Fruit fly (Drosophila melanogaster) whole organism, embryonic: Measurements from ENCODE around the gene dhd.
A peak's percentile ranks its signal among the peaks of the same experiment; 100 is the strongest.

Experiments
- Bgb ChIP-seq: fragments of 200-800 bp; sonication (Bioruptor generic); IDR thresholded peaks from 2 replicates; pipeline ENCODE4 v1.3.6; 2022; ENCODE audit warnings: missing biosample characterization, missing genetic modification characterization; ENCODE audit not compliant: partially characterized antibody
- CG1024 ChIP-seq: fragments of 200-800 bp; sonication (Bioruptor generic); IDR thresholded peaks from 2 replicates; pipeline ENCODE4 v1.3.6; 2022; ENCODE audit warnings: missing biosample characterization, missing genetic modification characterization
- CG11085 ChIP-seq: fragments of 200-800 bp; sonication (Bioruptor generic); IDR thresholded peaks from 2 replicates; pipeline ENCODE4 v1.3.6; 2022; ENCODE audit warnings: missing biosample characterization, missing genetic modification characterization
- CG11723 ChIP-seq: fragments of 200-800 bp; sonication (Bioruptor generic); optimal IDR thresholded peaks from 2 replicates; lab custom pipeline; 2017; ENCODE audit warnings: missing biosample characterization, mild to moderate bottlenecking, missing genetic modification characterization
- CG12219 ChIP-seq: fragments of 200-800 bp; sonication (Bioruptor generic); optimal IDR thresholded peaks from 3 replicates; lab custom pipeline; 2018; ENCODE audit warnings: missing biosample characterization, mild to moderate bottlenecking, missing genetic modification characterization
- CG12744 ChIP-seq: fragments of 200-800 bp; sonication (Bioruptor generic); optimal IDR thresholded peaks from 2 replicates; lab custom pipeline; 2016; ENCODE audit warnings: missing biosample characterization, missing genetic modification characterization
- CG14441 ChIP-seq: fragments of 200-800 bp; sonication (Bioruptor generic); IDR thresholded peaks from 2 replicates; pipeline ENCODE4 v1.3.6; 2022; ENCODE audit warnings: missing biosample characterization, missing genetic modification characterization
- CG15073 ChIP-seq: fragments of 200-800 bp; sonication (Bioruptor generic); optimal IDR thresholded peaks from 2 replicates; lab custom pipeline; 2016; ENCODE audit warnings: missing biosample characterization, missing genetic modification characterization
- CG15479 ChIP-seq: fragments of 200-800 bp; sonication (Bioruptor generic); optimal IDR thresholded peaks from 3 replicates; lab custom pipeline; 2019; ENCODE audit warnings: missing biosample characterization, mild to moderate bottlenecking, missing genetic modification characterization, moderate library complexity
- CG17385 ChIP-seq: fragments of 200-800 bp; sonication (Bioruptor generic); optimal IDR thresholded peaks from 3 replicates; lab custom pipeline; 2018; ENCODE audit warnings: missing biosample characterization, mild to moderate bottlenecking, missing genetic modification characterization
- CG2116 ChIP-seq: fragments of 200-800 bp; sonication (Bioruptor generic); optimal IDR thresholded peaks from 3 replicates; lab custom pipeline; 2018; ENCODE audit warnings: missing biosample characterization, mild to moderate bottlenecking, missing genetic modification characterization
- CG6175 ChIP-seq: fragments of 200-800 bp; sonication (Bioruptor generic); IDR thresholded peaks from 3 replicates; pipeline ENCODE4 v1.3.6; 2022; ENCODE audit warnings: missing biosample characterization, missing genetic modification characterization
- CG6254 ChIP-seq: fragments of 200-800 bp; sonication (Bioruptor generic); optimal IDR thresholded peaks from 3 replicates; lab custom pipeline; 2017; ENCODE audit warnings: mild to moderate bottlenecking, missing biosample characterization, missing genetic modification reagents, missing genetic modification characterization
- CG6272 ChIP-seq: fragments of 200-800 bp; sonication (Bioruptor generic); IDR thresholded peaks from 2 replicates; pipeline ENCODE4 v1.3.6; 2022; ENCODE audit warnings: missing biosample characterization, missing genetic modification characterization
- CG6689 ChIP-seq: fragments of 200-800 bp; sonication (Bioruptor generic); IDR thresholded peaks from 2 replicates; pipeline ENCODE4 v1.3.6; 2022; ENCODE audit warnings: missing biosample characterization, missing genetic modification characterization
- CG7357 ChIP-seq: fragments of 200-800 bp; sonication (Bioruptor generic); IDR thresholded peaks from 3 replicates; pipeline ENCODE4 v1.3.6; 2022; ENCODE audit warnings: missing biosample characterization, missing genetic modification characterization
- CG8359 ChIP-seq: fragments of 200-800 bp; sonication (Bioruptor generic); optimal IDR thresholded peaks from 2 replicates; lab custom pipeline; 2017; ENCODE audit warnings: missing biosample characterization, mild to moderate bottlenecking, missing genetic modification characterization, borderline replicate concordance
- CG8924 ChIP-seq: fragments of 200-800 bp; optimal IDR thresholded peaks from 3 replicates; lab custom pipeline; 2019; ENCODE audit warnings: missing biosample characterization, mild to moderate bottlenecking, missing genetic modification characterization, moderate library complexity
- CG9797 ChIP-seq: fragments of 200-800 bp; sonication (Bioruptor generic); optimal IDR thresholded peaks from 3 replicates; lab custom pipeline; 2018; ENCODE audit warnings: missing biosample characterization, mild to moderate bottlenecking, missing genetic modification characterization
- CG9817 ChIP-seq: fragments of 200-800 bp; sonication (Bioruptor generic); optimal IDR thresholded peaks from 2 replicates; lab custom pipeline; 2018; ENCODE audit warnings: missing biosample characterization, mild to moderate bottlenecking, missing genetic modification characterization, moderate library complexity
- CrebB ChIP-seq: fragments of 200-800 bp; sonication (Bioruptor generic); optimal IDR thresholded peaks from 3 replicates; lab custom pipeline; 2018; ENCODE audit warnings: missing biosample characterization, mild to moderate bottlenecking, missing genetic modification characterization
- Dref ChIP-seq: fragments of 200-800 bp; sonication (Bioruptor generic); IDR thresholded peaks from 2 replicates; pipeline ENCODE4 v1.3.6; 2022; ENCODE audit warnings: missing biosample characterization, missing genetic modification characterization
- ERR ChIP-seq: fragments of 200-800 bp; sonication (Bioruptor generic); optimal IDR thresholded peaks from 2 replicates; lab custom pipeline; 2016; ENCODE audit warnings: missing biosample characterization, missing genetic modification characterization
- Gug ChIP-seq: fragments of 200-800 bp; sonication (Bioruptor generic); IDR thresholded peaks from 4 replicates; pipeline ENCODE4 v1.3.6; 2022; ENCODE audit warnings: missing biosample characterization, missing genetic modification characterization
- Jarid2 ChIP-seq: fragments of 200-800 bp; sonication (Bioruptor generic); optimal IDR thresholded peaks from 3 replicates; lab custom pipeline; 2017; ENCODE audit warnings: mild to moderate bottlenecking, missing biosample characterization, missing genetic modification reagents, missing genetic modification characterization
- MESR4 ChIP-seq: fragments of 200-800 bp; sonication (Bioruptor generic); optimal IDR thresholded peaks from 2 replicates; lab custom pipeline; 2018; ENCODE audit warnings: missing biosample characterization, mild to moderate bottlenecking, missing genetic modification characterization, moderate library complexity
- Mad ChIP-seq: fragments of 200-800 bp; sonication (Bioruptor generic); optimal IDR thresholded peaks from 2 replicates; lab custom pipeline; 2016; ENCODE audit warnings: missing biosample characterization, missing genetic modification characterization
- NC2β ChIP-seq: fragments of 200-800 bp; sonication (Bioruptor generic); optimal IDR thresholded peaks from 2 replicates; lab custom pipeline; 2016; ENCODE audit warnings: missing biosample characterization, missing genetic modification characterization
- Oaz ChIP-seq: fragments of 200-800 bp; sonication (Bioruptor generic); IDR thresholded peaks from 2 replicates; pipeline ENCODE4 v1.3.6; 2022; ENCODE audit warnings: missing biosample characterization, missing genetic modification characterization
- Opbp ChIP-seq: fragments of 200-800 bp; sonication (Bioruptor generic); IDR thresholded peaks from 3 replicates; pipeline ENCODE4 v1.3.6; 2022; ENCODE audit warnings: missing biosample characterization, missing genetic modification characterization; ENCODE audit not compliant: partially characterized antibody
- Optix ChIP-seq: fragments of 200-800 bp; sonication (Bioruptor generic); IDR thresholded peaks from 3 replicates; pipeline ENCODE4 v1.3.6; 2022; ENCODE audit warnings: missing biosample characterization, missing genetic modification characterization
- Sin3A ChIP-seq: fragments of >200 bp; optimal IDR thresholded peaks from 2 replicates; lab custom pipeline; 2018
- bcd ChIP-seq: fragments of 200-800 bp; sonication (Bioruptor generic); optimal IDR thresholded peaks from 2 replicates; lab custom pipeline; 2017; ENCODE audit warnings: missing biosample characterization, mild to moderate bottlenecking, missing genetic modification characterization
- dmrt99B ChIP-seq: fragments of 200-800 bp; sonication (Bioruptor generic); optimal IDR thresholded peaks from 2 replicates; lab custom pipeline; 2018; ENCODE audit warnings: missing biosample characterization, mild to moderate bottlenecking, missing genetic modification characterization, moderate library complexity
- en ChIP-seq: fragments of 200-800 bp; sonication (Bioruptor generic); optimal IDR thresholded peaks from 2 replicates; lab custom pipeline; 2016; ENCODE audit warnings: missing biosample characterization, missing genetic modification characterization
- fd102C ChIP-seq: fragments of 200-800 bp; sonication (Bioruptor generic); optimal IDR thresholded peaks from 2 replicates; lab custom pipeline; 2018; ENCODE audit warnings: missing biosample characterization, mild to moderate bottlenecking, missing genetic modification characterization, moderate library complexity
- fd3F ChIP-seq: fragments of 200-800 bp; sonication (Bioruptor generic); optimal IDR thresholded peaks from 2 replicates; lab custom pipeline; 2018; ENCODE audit warnings: missing biosample characterization, mild to moderate bottlenecking, missing genetic modification characterization, moderate library complexity
- gcm ChIP-seq: fragments of 200-800 bp; sonication (Bioruptor generic); optimal IDR thresholded peaks from 2 replicates; lab custom pipeline; 2019; ENCODE audit warnings: missing biosample characterization, mild to moderate bottlenecking, missing genetic modification characterization, moderate library complexity
- gfzf ChIP-seq: fragments of 200-800 bp; sonication (Bioruptor generic); optimal IDR thresholded peaks from 2 replicates; lab custom pipeline; 2016; ENCODE audit warnings: missing biosample characterization, mild to moderate bottlenecking, missing genetic modification characterization, moderate library complexity
- ind ChIP-seq: fragments of 200-800 bp; sonication (Bioruptor generic); optimal IDR thresholded peaks from 3 replicates; lab custom pipeline; 2016; ENCODE audit warnings: missing biosample characterization, missing genetic modification characterization
- lilli ChIP-seq: fragments of 200-800 bp; sonication (Bioruptor generic); optimal IDR thresholded peaks from 3 replicates; lab custom pipeline; 2016; ENCODE audit warnings: missing biosample characterization, missing genetic modification characterization
- onecut ChIP-seq: fragments of 200-800 bp; sonication (Bioruptor generic); IDR thresholded peaks from 2 replicates; pipeline ENCODE4 v1.3.6; 2022; ENCODE audit warnings: missing biosample characterization, missing genetic modification characterization
- pan ChIP-seq, 4 experiments: fragments of >200 bp in 3 of 4; fragments of 200-800 bp in 1 of 4; sonication (Bioruptor generic) in 1 of 4; optimal IDR thresholded peaks in 3 of 4; IDR thresholded peaks in 1 of 4; 2 replicates each; pipeline versions ENCODE4 v1.3.6 to Lab custom; 2017 to 2022; ENCODE audit warnings: missing biosample characterization in 2 of 4, missing genetic modification characterization in 2 of 4, mixed read lengths in 1 of 4
- phol ChIP-seq: fragments of 200-800 bp; sonication (Bioruptor generic); optimal IDR thresholded peaks from 3 replicates; lab custom pipeline; 2018; ENCODE audit warnings: missing biosample characterization, mild to moderate bottlenecking, missing genetic modification characterization, moderate library complexity
- sens ChIP-seq: fragments of 200-800 bp; sonication (Bioruptor generic); peaks from one replicate; lab custom pipeline; 2016; ENCODE audit warnings: missing biosample characterization, missing genetic modification characterization
- sens-2 ChIP-seq: fragments of 200-800 bp; sonication (Bioruptor generic); IDR thresholded peaks from 2 replicates; pipeline ENCODE4 v1.3.6; 2022; ENCODE audit warnings: missing biosample characterization, missing genetic modification characterization
- shn ChIP-seq: fragments of 200-800 bp; sonication (Bioruptor generic); optimal IDR thresholded peaks from 3 replicates; lab custom pipeline; 2016; ENCODE audit warnings: missing biosample characterization, missing genetic modification characterization
- slou ChIP-seq: fragments of 200-800 bp; sonication (Bioruptor generic); optimal IDR thresholded peaks from 3 replicates; lab custom pipeline; 2016; ENCODE audit warnings: missing biosample characterization, missing genetic modification characterization
- sqz ChIP-seq: fragments of 200-800 bp; sonication (Bioruptor generic); optimal IDR thresholded peaks from 3 replicates; lab custom pipeline; 2018; ENCODE audit warnings: missing biosample characterization, mild to moderate bottlenecking, missing genetic modification characterization
- vvl ChIP-seq: fragments of 200-800 bp; sonication (Bioruptor generic); IDR thresholded peaks from 2 replicates; pipeline ENCODE4 v1.3.6; 2022; ENCODE audit warnings: missing biosample characterization, missing genetic modification characterization

dhd gene

DNA sequence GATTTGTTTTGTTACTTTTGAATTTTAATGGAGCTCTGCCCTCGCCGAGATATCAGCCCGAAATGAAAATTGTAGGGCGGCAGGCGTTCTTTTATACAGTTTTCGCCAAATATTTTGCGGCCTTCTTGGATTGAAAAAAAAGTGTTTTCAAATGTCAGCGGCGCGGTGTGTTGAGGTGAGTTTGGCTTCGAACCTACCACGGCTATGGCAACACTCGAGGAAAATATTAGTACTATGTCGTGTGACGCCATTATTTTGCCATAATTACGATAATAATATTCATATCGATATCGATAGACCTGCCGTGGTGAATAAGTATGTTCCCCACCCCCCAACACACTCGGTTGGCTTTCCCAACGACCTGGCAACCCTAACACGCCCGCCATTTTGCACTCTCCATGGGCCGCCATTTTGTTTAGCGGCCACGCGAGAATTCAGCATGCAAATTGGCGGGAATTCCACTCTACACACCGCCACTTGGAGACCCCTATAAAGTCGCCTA lies at the start of gene dhd, which contains the start of gene TrxT (continued):
- TF ChIP-seq CG8924 (tag; lab: Kevin White, UChicago): no peak
- TF ChIP-seq pan (optimal IDR thresholded peaks at IDR 0.05; lab: Kevin White, UChicago): no peak
- TF ChIP-seq pan (GFP tag; optimal IDR thresholded peaks at IDR 0.05 in 1 of 2, IDR thresholded peaks at IDR 0.05 in 1 of 2): peak in 1 of 2 experiments; percentile 58
- TF ChIP-seq ind (GFP tag; lab: Kevin White, UChicago): peak; percentile 9
- TF ChIP-seq slou (GFP tag; lab: Kevin White, UChicago): no peak
- TF ChIP-seq CG8359: no peak
- TF ChIP-seq MESR4 (GFP tag; lab: Kevin White, UChicago): peak; percentile 5
- peak; percentile 19 for TF ChIP-seq NC2β (GFP tag; lab: Kevin White, UChicago)
- no peak for TF ChIP-seq Oaz
- peak; percentile 68 for TF ChIP-seq Bgb (GFP tag; lab: Robert Waterston, UW)
- peak; percentile 30 for TF ChIP-seq CG12744 (GFP tag; lab: Kevin White, UChicago)
- no peak for TF ChIP-seq sens-2
- no peak for TF ChIP-seq sqz (GFP tag; lab: Kevin White, UChicago)
- no peak for TF ChIP-seq CG9817 (tag; lab: Kevin White, UChicago)
- TF ChIP-seq gcm (GFP tag; lab: Kevin White, UChicago): no peak
- no peak for TF ChIP-seq Optix (GFP tag; lab: Robert Waterston, UW)
- TF ChIP-seq dmrt99B (tag; lab: Kevin White, UChicago): no peak
- no peak for TF ChIP-seq ERR (GFP tag; lab: Kevin White, UChicago)
- TF ChIP-seq Mad: no peak
- peak; percentile 34 for TF ChIP-seq CG6254 (GFP tag; lab: Kevin White, UChicago)
- peak; percentile 42 for TF ChIP-seq CG2116 (GFP tag; lab: Kevin White, UChicago)
- TF ChIP-seq CG12219 (GFP tag; lab: Kevin White, UChicago): no peak
- TF ChIP-seq Gug (GFP tag; lab: Robert Waterston, UW): no peak
- TF ChIP-seq CG1024 (GFP tag; lab: Robert Waterston, UW): 0 out of 2 replicates have a peak, but pooled peaks have one; percentile 38
- TF ChIP-seq CG11723: no peak
- peak; percentile 87 for TF ChIP-seq vvl (GFP tag; lab: Robert Waterston, UW)
- peak; percentile 64; the same call in 2 of the 3 replicates for TF ChIP-seq Opbp
- TF ChIP-seq lilli (GFP tag; lab: Kevin White, UChicago): no peak
- peak; percentile 3 for TF ChIP-seq gfzf (GFP tag; lab: Kevin White, UChicago)
- TF ChIP-seq fd3F: no peak
- TF ChIP-seq onecut (GFP tag; lab: Robert Waterston, UW): 0 out of 2 replicates have a peak, but pooled peaks have one; percentile 16
- TF ChIP-seq CG15073 (GFP tag; lab: Kevin White, UChicago): peak; percentile 23
- peak; percentile 51 for TF ChIP-seq bcd (GFP tag; lab: Kevin White, UChicago)
- TF ChIP-seq shn (GFP tag; lab: Kevin White, UChicago): no peak
- TF ChIP-seq CrebB: peak; percentile 7
- TF ChIP-seq CG9797 (GFP tag; lab: Kevin White, UChicago): no peak
- no peak for TF ChIP-seq CG15479 (GFP tag; lab: Kevin White, UChicago)
- peak; percentile 100 for TF ChIP-seq phol (tag; lab: Kevin White, UChicago)
- peak; percentile 39 for TF ChIP-seq sens (GFP tag; lab: Kevin White, UChicago)
- no peak for TF ChIP-seq CG7357 (GFP tag; lab: Robert Waterston, UW)
- TF ChIP-seq CG11085 (GFP tag; lab: Robert Waterston, UW): no peak
- no peak for TF ChIP-seq fd102C (GFP tag; lab: Kevin White, UChicago)
- peak; percentile 17; the same call in 1 of the 2 replicates for TF ChIP-seq CG6272
- TF ChIP-seq Sin3A (lab: Kevin White, UChicago): no peak
- TF ChIP-seq Jarid2 (GFP tag; lab: Kevin White, UChicago): no peak
- peak; percentile 37; the same call in 1 of the 2 replicates for TF ChIP-seq CG14441 (GFP tag; lab: Robert Waterston, UW)
- TF ChIP-seq Dref (GFP tag; lab: Robert Waterston, UW): peak; percentile 80
- TF ChIP-seq en (GFP tag; lab: Kevin White, UChicago): no peak
- TF ChIP-seq CG6175 (GFP tag; lab: Robert Waterston, UW): no peak
- 0 out of 2 replicates have a peak, but pooled peaks have one; percentile 44 for TF ChIP-seq CG6689 (GFP tag; lab: Robert Waterston, UW)
- TF ChIP-seq CG17385: no peak
